Worm (Caenorhabditis elegans) whole organism, L4/young adult: ENCODE results near the gene nhr-187.

ENCODE experiments used
- dao-5 ChIP-seq: sonication (generic microtip); optimal IDR thresholded peaks from 2 replicates; lab custom pipeline; 2016; ENCODE audit warnings: missing genotype, missing genetic modification characterization, moderate library complexity, missing compliant biosample characterization
- him-1 ChIP-seq: sonication (generic microtip); optimal IDR thresholded peaks from 2 replicates; lab custom pipeline; 2016; ENCODE audit warnings: missing genotype, missing genetic modification reagents, missing genetic modification characterization, missing compliant biosample characterization

DNA sequence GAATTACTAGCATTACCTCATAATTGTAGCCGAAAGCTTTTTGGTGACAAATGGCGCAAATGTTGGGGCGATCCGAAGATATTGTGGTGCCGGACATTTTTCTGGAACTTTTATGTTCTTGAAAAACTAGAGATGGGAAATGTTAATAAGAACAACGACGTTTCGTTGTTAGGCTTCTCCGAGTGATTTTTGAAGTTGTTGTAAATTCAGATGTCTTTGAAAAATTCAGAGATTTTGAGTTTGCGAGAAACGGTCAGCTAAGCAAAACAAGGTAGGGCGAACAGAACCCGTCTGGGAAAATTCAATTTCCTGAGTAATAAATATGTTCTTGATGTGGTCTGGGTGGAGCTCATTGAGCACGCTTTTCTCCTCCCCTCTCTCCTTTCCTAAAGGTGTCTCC lies 23.4 kb upstream of the nhr-187 start, which contains the start of gene nhr-124:
- TF ChIP-seq him-1 (tag; lab: Kevin White, UChicago) (no peak), dao-5 (tag; lab: Kevin White, UChicago) (no peak)
